Fruit fly (Drosophila melanogaster) whole organism, pupa: ENCODE measurements around the gene Der-2.

Source experiments
- CG10348 ChIP-seq: fragments of 200-800 bp; sonication (Bioruptor generic); IDR thresholded peaks from 2 replicates; pipeline ENCODE4 v1.3.6; 2022; ENCODE audit warnings: missing biosample characterization, missing genetic modification characterization
- CG8159 ChIP-seq: fragments of 200-800 bp; sonication (Bioruptor generic); optimal IDR thresholded peaks from 3 replicates; lab custom pipeline; 2018; ENCODE audit warnings: missing biosample characterization, mild to moderate bottlenecking, missing genetic modification characterization, moderate library complexity
- rn ChIP-seq: fragments of 200-800 bp; sonication (Bioruptor generic); IDR thresholded peaks from 2 replicates; pipeline ENCODE4 v1.3.6; 2022; ENCODE audit warnings: missing biosample characterization, missing genetic modification characterization

- TF ChIP-seq rn (GFP tag; lab: Robert Waterston, UW) (peak; percentile 99), CG8159 (tag; lab: Kevin White, UChicago) (peak; percentile 99), CG10348 (GFP tag; lab: Robert Waterston, UW) (peak; percentile 97)
Measured at dm6 chr3R:16449187-16449973, 34.6 kb downstream of the Der-2 start.
